Fruit fly (Drosophila melanogaster) whole organism, pupa: Measurements from ENCODE around the gene CG45045.
A peak's percentile ranks its signal among the peaks of the same experiment; 100 is the strongest.

Experiments used
- CG14655 ChIP-seq: fragments of 200-800 bp; sonication (Bioruptor generic); optimal IDR thresholded peaks from 3 replicates; lab custom pipeline; 2017; ENCODE audit warnings: mild to moderate bottlenecking, missing biosample characterization, missing genetic modification reagents, missing genetic modification characterization
- CG34367 ChIP-seq: fragments of 200-800 bp; sonication (Bioruptor generic); optimal IDR thresholded peaks from 2 replicates; lab custom pipeline; 2018; ENCODE audit warnings: missing biosample characterization, mild to moderate bottlenecking, missing genetic modification characterization
- CG4496 ChIP-seq: fragments of 200-800 bp; sonication (Bioruptor generic); IDR thresholded peaks from 3 replicates; pipeline ENCODE4 v1.3.6; 2022; ENCODE audit warnings: missing biosample characterization, missing genetic modification characterization
- CG8301 ChIP-seq: fragments of 200-800 bp; sonication (Bioruptor generic); optimal IDR thresholded peaks from 2 replicates; lab custom pipeline; 2018; ENCODE audit warnings: missing biosample characterization, mild to moderate bottlenecking, missing genetic modification characterization
- EcR ChIP-seq: fragments of 200-800 bp; sonication (Bioruptor generic); optimal IDR thresholded peaks from 3 replicates; lab custom pipeline; 2019; ENCODE audit warnings: missing biosample characterization, missing genetic modification characterization, mild to moderate bottlenecking, moderate library complexity, missing genetic modification reagents
- Pif1A ChIP-seq: fragments of 200-800 bp; sonication (Bioruptor generic); optimal IDR thresholded peaks from 3 replicates; lab custom pipeline; 2016; ENCODE audit warnings: missing biosample characterization, missing genetic modification characterization
- Pif1B ChIP-seq: fragments of 200-800 bp; sonication (Bioruptor generic); optimal IDR thresholded peaks from 3 replicates; lab custom pipeline; 2016; ENCODE audit warnings: missing biosample characterization, missing genetic modification characterization

dm6 chr3R:17703024-17703690 is 35.8 kb downstream of the CG45045 start:
- TF ChIP-seq CG8301 = peak; percentile 98
- TF ChIP-seq EcR (GFP tag; lab: Kevin White, UChicago) = no peak
- peak; percentile 98 for TF ChIP-seq CG14655 (GFP tag; lab: Kevin White, UChicago)
- TF ChIP-seq CG34367 (tag; lab: Kevin White, UChicago) = peak; percentile 90
- TF ChIP-seq Pif1A = peak; percentile 95
- peak; percentile 88 for TF ChIP-seq CG4496 (GFP tag; lab: Robert Waterston, UW)
- peak; percentile 95 for TF ChIP-seq Pif1B
